Fruit fly (Drosophila melanogaster): ENCODE data around the gene Spase25.
A peak's percentile ranks its signal among the peaks of the same experiment; 100 is the strongest.

Gene Spase25

dm6 chrX:11515550-11515949, 30.5 kb downstream of the Spase25 start:
- TF ChIP-seq EcR (GFP tag; optimal IDR thresholded peaks at IDR 0.05) (no peak), usp (GFP tag; optimal IDR thresholded peaks at IDR 0.05) (no peak), CG8478 (optimal IDR thresholded peaks at IDR 0.05) (no peak), pan (optimal IDR thresholded peaks at IDR 0.05) (no peak)

DNA sequence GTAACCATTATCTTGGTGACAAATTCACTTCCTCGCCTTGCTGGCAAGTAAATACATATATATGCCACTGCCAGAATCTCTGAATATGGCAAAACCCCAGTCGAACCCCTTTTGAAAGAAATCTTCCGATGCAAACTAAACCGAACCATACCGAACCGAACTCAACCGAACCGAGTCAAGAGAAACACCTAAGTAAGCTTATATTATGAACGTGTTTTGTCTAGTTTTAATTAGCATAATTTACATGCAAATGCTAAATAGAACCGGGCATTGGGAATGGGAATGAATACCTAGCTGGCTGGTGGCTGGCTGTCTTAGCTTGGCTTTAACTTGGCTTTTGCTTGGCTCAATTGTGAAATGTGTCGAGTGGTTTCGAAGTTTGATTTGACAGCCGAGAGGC, 32.2 kb downstream of the Spase25 start:
- TF ChIP-seq usp (GFP tag; optimal IDR thresholded peaks at IDR 0.05) (no peak), psq (optimal IDR thresholded peaks at IDR 0.05) (no peak), CG8478 (optimal IDR thresholded peaks at IDR 0.05) (no peak), Dll (optimal IDR thresholded peaks at IDR 0.05) (no peak), EcR (GFP tag; optimal IDR thresholded peaks at IDR 0.05) (no peak), pan (optimal IDR thresholded peaks at IDR 0.05) (no peak)

DNA sequence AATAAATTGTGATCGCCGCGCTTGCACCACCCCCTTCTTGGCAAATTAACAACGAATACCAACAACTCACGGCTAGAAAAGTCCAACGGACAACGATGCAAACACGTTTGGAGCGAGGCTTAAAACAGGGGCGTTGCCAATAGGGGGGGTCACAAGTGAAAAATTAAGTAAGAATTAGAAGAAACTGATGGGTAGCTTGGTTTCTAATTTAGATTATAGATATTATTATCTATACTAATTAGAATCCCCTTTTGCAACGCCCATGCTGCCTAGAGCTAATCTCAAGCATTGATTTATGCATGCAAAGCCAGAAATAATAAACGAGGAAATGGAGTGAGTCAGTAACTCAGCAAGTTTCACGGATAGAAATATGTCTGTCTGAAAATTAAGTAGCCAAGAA, 33.4 kb downstream of the Spase25 start:
- no peak for TF ChIP-seq CG8478 (optimal IDR thresholded peaks at IDR 0.05)
- TF ChIP-seq pan (optimal IDR thresholded peaks at IDR 0.05), result no peak
- no peak for TF ChIP-seq psq (optimal IDR thresholded peaks at IDR 0.05)
- no peak for TF ChIP-seq Dll (optimal IDR thresholded peaks at IDR 0.05)
- no peak for TF ChIP-seq usp (GFP tag; optimal IDR thresholded peaks at IDR 0.05)
- no peak for TF ChIP-seq EcR (GFP tag; optimal IDR thresholded peaks at IDR 0.05)

- peak in 1 of 2 experiments; percentile 3 for TF ChIP-seq EcR (GFP tag; optimal IDR thresholded peaks at IDR 0.05)
- no peak for TF ChIP-seq Dll (optimal IDR thresholded peaks at IDR 0.05)
Measured at dm6 chrX:11520209-11520608, 35.2 kb downstream of the Spase25 start.

- TF ChIP-seq psq (optimal IDR thresholded peaks at IDR 0.05) (no peak), usp (GFP tag; optimal IDR thresholded peaks at IDR 0.05) (no peak), EcR (GFP tag; optimal IDR thresholded peaks at IDR 0.05) (no peak)
Measured at dm6 chrX:11521561-11522546, 36.8 kb downstream of the Spase25 start.

dm6 chrX:11523921-11524320, 38.9 kb downstream of the Spase25 start:
- TF ChIP-seq Dll (optimal IDR thresholded peaks at IDR 0.05) (no peak), pan (optimal IDR thresholded peaks at IDR 0.05) (no peak), CG8478 (optimal IDR thresholded peaks at IDR 0.05) (no peak), EcR (GFP tag; optimal IDR thresholded peaks at IDR 0.05) (no peak), usp (GFP tag; optimal IDR thresholded peaks at IDR 0.05) (no peak), psq (optimal IDR thresholded peaks at IDR 0.05) (no peak)

- TF ChIP-seq usp (GFP tag; optimal IDR thresholded peaks at IDR 0.05), result no peak
- no peak for TF ChIP-seq Dll (optimal IDR thresholded peaks at IDR 0.05)
- TF ChIP-seq psq (optimal IDR thresholded peaks at IDR 0.05), result no peak
- no peak for TF ChIP-seq pan (optimal IDR thresholded peaks at IDR 0.05)
- no peak for TF ChIP-seq CG8478 (optimal IDR thresholded peaks at IDR 0.05)
- no peak for TF ChIP-seq EcR (GFP tag; optimal IDR thresholded peaks at IDR 0.05)
Measured at dm6 chrX:11527088-11527635, 42.1 kb downstream of the Spase25 start.

- TF ChIP-seq psq (optimal IDR thresholded peaks at IDR 0.05), result no peak
- TF ChIP-seq pan (optimal IDR thresholded peaks at IDR 0.05), result no peak
- no peak for TF ChIP-seq usp (GFP tag; optimal IDR thresholded peaks at IDR 0.05)
- no peak for TF ChIP-seq Dll (optimal IDR thresholded peaks at IDR 0.05)
- no peak for TF ChIP-seq CG8478 (optimal IDR thresholded peaks at IDR 0.05)
- TF ChIP-seq EcR (GFP tag; optimal IDR thresholded peaks at IDR 0.05), result no peak
Measured at dm6 chrX:11528026-11528702, 43.1 kb downstream of the Spase25 start.

dm6 chrX:11531245-11531644, 46.2 kb downstream of the Spase25 start:
- TF ChIP-seq Dll (optimal IDR thresholded peaks at IDR 0.05), result no peak
- TF ChIP-seq usp (GFP tag; optimal IDR thresholded peaks at IDR 0.05), result no peak
- TF ChIP-seq psq (optimal IDR thresholded peaks at IDR 0.05), result no peak
- no peak for TF ChIP-seq EcR (GFP tag; optimal IDR thresholded peaks at IDR 0.05)
- TF ChIP-seq pan (optimal IDR thresholded peaks at IDR 0.05), result no peak
